Fruit fly (Drosophila melanogaster) whole organism, adult: ENCODE data around the gene Sec24CD.
A peak's percentile ranks its signal among the peaks of the same experiment; 100 is the strongest.

Source experiments
- Hr96 ChIP-seq: fragments of 200-800 bp; sonication (Bioruptor generic); optimal IDR thresholded peaks from 2 replicates; lab custom pipeline; 2016; ENCODE audit warnings: missing biosample characterization, missing genetic modification characterization
- Mnt ChIP-seq: fragments of 200-800 bp; sonication (Bioruptor generic); optimal IDR thresholded peaks from 2 replicates; lab custom pipeline; 2016; ENCODE audit warnings: missing biosample characterization, mild to moderate bottlenecking, missing genetic modification characterization
- cnc ChIP-seq, 2 experiments: fragments of >200 bp; optimal IDR thresholded peaks; 2 replicates each; lab custom pipeline; 2017
- kay ChIP-seq: fragments of 200-800 bp; sonication (Bioruptor generic); peaks from one replicate; lab custom pipeline; 2016; ENCODE audit warnings: missing biosample characterization, missing genetic modification characterization, borderline replicate concordance
- pad ChIP-seq: fragments of 200-800 bp; sonication (Bioruptor generic); optimal IDR thresholded peaks from 3 replicates; lab custom pipeline; 2017; ENCODE audit warnings: missing biosample characterization, missing genetic modification characterization, mild to moderate bottlenecking, moderate library complexity, missing genetic modification reagents
- tj ChIP-seq: fragments of 200-800 bp; sonication (Bioruptor generic); optimal IDR thresholded peaks from 3 replicates; lab custom pipeline; 2017; ENCODE audit warnings: missing biosample characterization, mild to moderate bottlenecking, missing genetic modification characterization, moderate library complexity

dm6 chr2L:2192123-2192601, 44.5 kb downstream of the Sec24CD start, which contains the start of gene CG10874:
- TF ChIP-seq tj (GFP tag; lab: Kevin White, UChicago) (no peak), kay (GFP tag; lab: Kevin White, UChicago) (no peak), cnc (optimal IDR thresholded peaks at IDR 0.05; lab: Kevin White, UChicago) (no peak), Mnt (GFP tag; lab: Kevin White, UChicago) (peak; percentile 4), Hr96 (GFP tag; lab: Kevin White, UChicago) (no peak), pad (GFP tag; lab: Kevin White, UChicago) (peak; percentile 10)
